Fruit fly (Drosophila melanogaster) whole organism, pupa: ENCODE measurements around the gene Pep.

Experiments used
- CG10348 ChIP-seq: fragments of 200-800 bp; sonication (Bioruptor generic); IDR thresholded peaks from 2 replicates; pipeline ENCODE4 v1.3.6; 2022; ENCODE audit warnings: missing biosample characterization, missing genetic modification characterization
- CG15710 ChIP-seq: fragments of 200-800 bp; sonication (Bioruptor generic); optimal IDR thresholded peaks from 2 replicates; lab custom pipeline; 2018; ENCODE audit warnings: missing biosample characterization, mild to moderate bottlenecking, missing genetic modification characterization, moderate library complexity
- CG32121 ChIP-seq: fragments of 200-800 bp; sonication (Bioruptor generic); IDR thresholded peaks from 2 replicates; pipeline ENCODE4 v1.3.6; 2022; ENCODE audit warnings: missing biosample characterization, missing genetic modification characterization
- CG8159 ChIP-seq: fragments of 200-800 bp; sonication (Bioruptor generic); optimal IDR thresholded peaks from 3 replicates; lab custom pipeline; 2018; ENCODE audit warnings: missing biosample characterization, mild to moderate bottlenecking, missing genetic modification characterization, moderate library complexity
- CG8301 ChIP-seq: fragments of 200-800 bp; sonication (Bioruptor generic); optimal IDR thresholded peaks from 2 replicates; lab custom pipeline; 2018; ENCODE audit warnings: missing biosample characterization, mild to moderate bottlenecking, missing genetic modification characterization
- EcR ChIP-seq: fragments of 200-800 bp; sonication (Bioruptor generic); optimal IDR thresholded peaks from 3 replicates; lab custom pipeline; 2019; ENCODE audit warnings: missing biosample characterization, missing genetic modification characterization, mild to moderate bottlenecking, moderate library complexity, missing genetic modification reagents
- Ets98B ChIP-seq: fragments of 200-800 bp; sonication (Bioruptor generic); IDR thresholded peaks from 2 replicates; pipeline ENCODE4 v1.3.6; 2022; ENCODE audit warnings: missing biosample characterization, missing genetic modification characterization
- Pif1B ChIP-seq: fragments of 200-800 bp; sonication (Bioruptor generic); optimal IDR thresholded peaks from 3 replicates; lab custom pipeline; 2016; ENCODE audit warnings: missing biosample characterization, missing genetic modification characterization

dm6 chr3L:17596897-17597296 lies 47.9 kb downstream of the Pep start:
- no peak for TF ChIP-seq Ets98B (GFP tag; lab: Robert Waterston, UW)
- no peak for TF ChIP-seq CG32121 (GFP tag; lab: Robert Waterston, UW)
- peak; percentile 25 for TF ChIP-seq CG8301 (tag; lab: Kevin White, UChicago)
- no peak for TF ChIP-seq Pif1B (GFP tag; lab: Kevin White, UChicago)
- TF ChIP-seq CG10348 (GFP tag; lab: Robert Waterston, UW): no peak
- TF ChIP-seq EcR (GFP tag; lab: Kevin White, UChicago): no peak
- TF ChIP-seq CG8159 (tag; lab: Kevin White, UChicago): peak; percentile 47
- TF ChIP-seq CG15710 (tag; lab: Kevin White, UChicago): no peak
